Fruit fly (Drosophila melanogaster) whole organism, embryonic: ENCODE data around the gene Adgf-B.

Experiments
- Ada2b ChIP-seq: fragments of 200-800 bp; sonication (Bioruptor generic); IDR thresholded peaks from 2 replicates; pipeline ENCODE4 v1.3.6; 2022; ENCODE audit warnings: missing biosample characterization, missing genetic modification characterization
- BtbVII ChIP-seq: fragments of 200-800 bp; sonication (Bioruptor generic); optimal IDR thresholded peaks from 3 replicates; lab custom pipeline; 2017; ENCODE audit warnings: missing biosample characterization, mild to moderate bottlenecking, missing genetic modification characterization
- CG11093 ChIP-seq: fragments of 200-800 bp; sonication (Bioruptor generic); IDR thresholded peaks from 3 replicates; pipeline ENCODE4 v1.3.6; 2022; ENCODE audit warnings: missing biosample characterization, missing genetic modification characterization
- CG12299 ChIP-seq: fragments of 200-800 bp; sonication (Bioruptor generic); optimal IDR thresholded peaks from 2 replicates; lab custom pipeline; 2018; ENCODE audit warnings: missing biosample characterization, mild to moderate bottlenecking, missing genetic modification characterization
- CG13123 ChIP-seq: fragments of 200-800 bp; sonication (Bioruptor generic); optimal IDR thresholded peaks from 2 replicates; lab custom pipeline; 2016; ENCODE audit warnings: missing biosample characterization, missing genetic modification characterization
- CG14014 ChIP-seq: fragments of 200-800 bp; sonication (Bioruptor generic); IDR thresholded peaks from 2 replicates; pipeline ENCODE4 v1.3.6; 2022; ENCODE audit warnings: missing biosample characterization, missing genetic modification characterization
- CG14441 ChIP-seq: fragments of 200-800 bp; sonication (Bioruptor generic); IDR thresholded peaks from 2 replicates; pipeline ENCODE4 v1.3.6; 2022; ENCODE audit warnings: missing biosample characterization, missing genetic modification characterization
- CG14667 ChIP-seq: fragments of 200-800 bp; sonication (Bioruptor generic); IDR thresholded peaks from 2 replicates; pipeline ENCODE4 v1.3.6; 2022; ENCODE audit warnings: missing biosample characterization, missing genetic modification characterization
- CG15073 ChIP-seq: fragments of 200-800 bp; sonication (Bioruptor generic); optimal IDR thresholded peaks from 2 replicates; lab custom pipeline; 2016; ENCODE audit warnings: missing biosample characterization, missing genetic modification characterization
- CG17328 ChIP-seq: fragments of 200-800 bp; sonication (Bioruptor generic); IDR thresholded peaks from 2 replicates; pipeline ENCODE4 v1.3.6; 2022; ENCODE audit warnings: missing biosample characterization, missing genetic modification characterization
- CG17912 ChIP-seq: fragments of 200-800 bp; sonication (Bioruptor generic); optimal IDR thresholded peaks from 2 replicates; lab custom pipeline; 2018; ENCODE audit warnings: missing biosample characterization, mild to moderate bottlenecking, missing genetic modification characterization
- CG1792 ChIP-seq: fragments of 200-800 bp; sonication (Bioruptor generic); optimal IDR thresholded peaks from 2 replicates; lab custom pipeline; 2016; ENCODE audit warnings: missing biosample characterization, missing genetic modification characterization
- CG2889 ChIP-seq: fragments of 200-800 bp; sonication (Bioruptor generic); IDR thresholded peaks from 3 replicates; pipeline ENCODE4 v1.3.6; 2022; ENCODE audit warnings: missing biosample characterization, missing genetic modification characterization
- CG31224 ChIP-seq: fragments of 200-800 bp; sonication (Bioruptor generic); IDR thresholded peaks from 2 replicates; pipeline ENCODE4 v1.3.6; 2022; ENCODE audit warnings: missing biosample characterization, missing genetic modification characterization
- CG3163 ChIP-seq: fragments of 200-800 bp; sonication (Bioruptor generic); optimal IDR thresholded peaks from 3 replicates; lab custom pipeline; 2016; ENCODE audit warnings: missing biosample characterization, missing genetic modification characterization
- CG32772 ChIP-seq: fragments of 200-800 bp; sonication (Bioruptor generic); IDR thresholded peaks from 2 replicates; pipeline ENCODE4 v1.3.6; 2022; ENCODE audit warnings: missing biosample characterization, missing genetic modification characterization
- CG7556 ChIP-seq: fragments of 200-800 bp; sonication (Bioruptor generic); optimal IDR thresholded peaks from 2 replicates; lab custom pipeline; 2017; ENCODE audit warnings: missing biosample characterization, mild to moderate bottlenecking, missing genetic modification characterization
- CG8765 ChIP-seq: fragments of 200-800 bp; sonication (Bioruptor generic); IDR thresholded peaks from 2 replicates; pipeline ENCODE4 v1.3.6; 2022; ENCODE audit warnings: missing biosample characterization, missing genetic modification characterization
- CG9727 ChIP-seq: fragments of 200-800 bp; sonication (Bioruptor generic); optimal IDR thresholded peaks from 3 replicates; lab custom pipeline; 2017; ENCODE audit warnings: missing biosample characterization, mild to moderate bottlenecking, missing genetic modification characterization
- Camta ChIP-seq: fragments of 200-800 bp; sonication (Bioruptor generic); optimal IDR thresholded peaks from 2 replicates; lab custom pipeline; 2016; ENCODE audit warnings: missing biosample characterization, missing genetic modification characterization
- Dbx ChIP-seq: fragments of 200-800 bp; sonication (Bioruptor generic); IDR thresholded peaks from 3 replicates; pipeline ENCODE4 v1.3.6; 2022; ENCODE audit warnings: missing biosample characterization, missing genetic modification characterization
- Dek ChIP-seq: fragments of 200-800 bp; sonication (Bioruptor generic); optimal IDR thresholded peaks from 3 replicates; lab custom pipeline; 2019; ENCODE audit warnings: missing biosample characterization, mild to moderate bottlenecking, missing genetic modification characterization, moderate library complexity
- E2f2 ChIP-seq: fragments of 200-800 bp; sonication (Bioruptor generic); IDR thresholded peaks from 2 replicates; pipeline ENCODE4 v1.3.6; 2022; ENCODE audit warnings: missing biosample characterization, missing genetic modification characterization
- H2.0 ChIP-seq: fragments of 200-800 bp; sonication (Bioruptor generic); IDR thresholded peaks from 2 replicates; pipeline ENCODE4 v1.3.6; 2022; ENCODE audit warnings: missing biosample characterization, missing genetic modification characterization
- HmgZ ChIP-seq: fragments of 200-800 bp; sonication (Bioruptor generic); optimal IDR thresholded peaks from 2 replicates; lab custom pipeline; 2018; ENCODE audit warnings: missing biosample characterization, mild to moderate bottlenecking, missing genetic modification characterization
- Nf-YC ChIP-seq: fragments of 200-800 bp; optimal IDR thresholded peaks from 3 replicates; lab custom pipeline; 2019; ENCODE audit warnings: missing biosample characterization, mild to moderate bottlenecking, missing genetic modification characterization, moderate library complexity
- Oli ChIP-seq: fragments of 200-800 bp; sonication (Bioruptor generic); optimal IDR thresholded peaks from 2 replicates; lab custom pipeline; 2018; ENCODE audit warnings: missing biosample characterization, mild to moderate bottlenecking, missing genetic modification characterization, moderate library complexity
- Trl ChIP-seq, 3 experiments: fragments of >200 bp in 2 of 3; fragments of 200-800 bp in 1 of 3; sonication (Bioruptor generic) in 1 of 3; optimal IDR thresholded peaks; 2 replicates in 1 of 3; 3 replicates in 2 of 3; lab custom pipeline; 2016 to 2017; ENCODE audit warnings: missing biosample characterization in 1 of 3, missing genetic modification characterization in 1 of 3
- aop ChIP-seq: fragments of 200-800 bp; sonication (Bioruptor generic); IDR thresholded peaks from 2 replicates; pipeline ENCODE4 v1.3.6; 2022; ENCODE audit warnings: missing biosample characterization, missing genetic modification characterization
- cas ChIP-seq: fragments of 200-800 bp; sonication (Bioruptor generic); IDR thresholded peaks from 2 replicates; pipeline ENCODE4 v1.3.6; 2022; ENCODE audit warnings: missing biosample characterization, missing genetic modification characterization
- caup ChIP-seq: fragments of 200-800 bp; sonication (Bioruptor generic); optimal IDR thresholded peaks from 3 replicates; lab custom pipeline; 2017; ENCODE audit warnings: missing biosample characterization, mild to moderate bottlenecking, missing genetic modification characterization, moderate library complexity; ENCODE audit not compliant: severe bottlenecking
- chinmo ChIP-seq: fragments of 200-800 bp; sonication (Bioruptor generic); IDR thresholded peaks from 4 replicates; pipeline ENCODE4 v1.3.6; 2022; ENCODE audit warnings: missing biosample characterization, missing genetic modification characterization; ENCODE audit not compliant: partially characterized antibody
- eyg ChIP-seq: fragments of 200-800 bp; sonication (Bioruptor generic); optimal IDR thresholded peaks from 3 replicates; lab custom pipeline; 2016; ENCODE audit warnings: missing biosample characterization, missing genetic modification characterization
- fru ChIP-seq: fragments of >200 bp; optimal IDR thresholded peaks from 2 replicates; lab custom pipeline; 2017
- knrl ChIP-seq: fragments of 200-800 bp; sonication (Bioruptor generic); IDR thresholded peaks from 3 replicates; pipeline ENCODE4 v1.3.6; 2022; ENCODE audit warnings: missing biosample characterization, missing genetic modification characterization; ENCODE audit not compliant: partially characterized antibody
- nmo ChIP-seq: fragments of 200-800 bp; sonication (Bioruptor generic); optimal IDR thresholded peaks from 2 replicates; lab custom pipeline; 2018; ENCODE audit warnings: missing biosample characterization, mild to moderate bottlenecking, missing genetic modification characterization, moderate library complexity
- nom ChIP-seq: fragments of 200-800 bp; sonication (Bioruptor generic); optimal IDR thresholded peaks from 2 replicates; lab custom pipeline; 2017; ENCODE audit warnings: missing biosample characterization, missing genetic modification characterization, mild to moderate bottlenecking, moderate library complexity, missing genetic modification reagents
- p53 ChIP-seq: fragments of 200-800 bp; sonication (Bioruptor generic); optimal IDR thresholded peaks from 2 replicates; lab custom pipeline; 2016; ENCODE audit warnings: missing biosample characterization, missing genetic modification characterization
- phol ChIP-seq: fragments of 200-800 bp; sonication (Bioruptor generic); optimal IDR thresholded peaks from 3 replicates; lab custom pipeline; 2018; ENCODE audit warnings: missing biosample characterization, mild to moderate bottlenecking, missing genetic modification characterization, moderate library complexity
- row ChIP-seq: fragments of 200-800 bp; sonication (Bioruptor generic); IDR thresholded peaks from 3 replicates; pipeline ENCODE4 v1.3.6; 2022; ENCODE audit warnings: missing biosample characterization, missing genetic modification characterization
- sc ChIP-seq, 3 experiments: fragments of >200 bp in 2 of 3; fragments of 200-800 bp in 1 of 3; sonication (Bioruptor generic) in 1 of 3; optimal IDR thresholded peaks; 2 replicates in 2 of 3; 3 replicates in 1 of 3; lab custom pipeline; 2017; ENCODE audit warnings: mild to moderate bottlenecking in 1 of 3, missing biosample characterization in 1 of 3, missing genetic modification characterization in 1 of 3, missing genetic modification reagents in 1 of 3
- sens ChIP-seq: fragments of 200-800 bp; sonication (Bioruptor generic); peaks from one replicate; lab custom pipeline; 2016; ENCODE audit warnings: missing biosample characterization, missing genetic modification characterization
- sens-2 ChIP-seq: fragments of 200-800 bp; sonication (Bioruptor generic); IDR thresholded peaks from 2 replicates; pipeline ENCODE4 v1.3.6; 2022; ENCODE audit warnings: missing biosample characterization, missing genetic modification characterization
- tap ChIP-seq: fragments of 200-800 bp; optimal IDR thresholded peaks from 3 replicates; lab custom pipeline; 2019; ENCODE audit warnings: missing biosample characterization, mild to moderate bottlenecking, missing genetic modification characterization, moderate library complexity
- tll ChIP-seq, 2 experiments: fragments of 200-800 bp in 1 of 2; fragments of >200 bp in 1 of 2; sonication (Bioruptor generic) in 1 of 2; optimal IDR thresholded peaks; 2 replicates each; lab custom pipeline; 2017 to 2019; ENCODE audit warnings: missing biosample characterization in 2 of 2, missing genetic modification characterization in 2 of 2, mild to moderate bottlenecking in 1 of 2, moderate library complexity in 1 of 2
- usp ChIP-seq: fragments of >200 bp; optimal IDR thresholded peaks from 2 replicates; lab custom pipeline; 2017; ENCODE audit warnings: missing biosample characterization, missing genetic modification characterization
- zfh2 ChIP-seq: fragments of 200-800 bp; sonication (Bioruptor generic); optimal IDR thresholded peaks from 2 replicates; lab custom pipeline; 2016; ENCODE audit warnings: missing biosample characterization, missing genetic modification characterization

The Adgf-B gene

dm6 chr3L:17757156-17758083, 7.0 kb upstream of the Adgf-B start (continued):
- TF ChIP-seq BtbVII, result peak; percentile 67
- TF ChIP-seq CG14667, result peak; percentile 43; the same call in 1 of the 2 replicates
- TF ChIP-seq chinmo (GFP tag; lab: Robert Waterston, UW), result 0 out of 4 replicates have a peak, but pooled peaks have one; percentile 8
- peak; percentile 55 for TF ChIP-seq CG12299 (tag; lab: Kevin White, UChicago)
- TF ChIP-seq cas (GFP tag; lab: Robert Waterston, UW), result no peak
- TF ChIP-seq nom (GFP tag; lab: Kevin White, UChicago), result no peak
- TF ChIP-seq CG14441, result peak; percentile 42; the same call in 1 of the 2 replicates
- peak; percentile 48 for TF ChIP-seq H2.0 (GFP tag; lab: Robert Waterston, UW)
- peak; percentile 23 for TF ChIP-seq HmgZ (tag; lab: Kevin White, UChicago)
- no peak for TF ChIP-seq zfh2 (GFP tag; lab: Kevin White, UChicago)
- no peak for TF ChIP-seq Dek (tag; lab: Kevin White, UChicago)
- peak; percentile 55; the same call in 1 of the 2 replicates for TF ChIP-seq sens-2 (GFP tag; lab: Robert Waterston, UW)
- TF ChIP-seq CG17328 (GFP tag; lab: Robert Waterston, UW), result peak; percentile 62
- no peak for TF ChIP-seq sc (optimal IDR thresholded peaks at IDR 0.05; lab: Kevin White, UChicago)
- TF ChIP-seq sc (GFP tag; optimal IDR thresholded peaks at IDR 0.05; lab: Kevin White, UChicago), result peak; percentile 89
- no peak for TF ChIP-seq CG3163 (GFP tag; lab: Kevin White, UChicago)
- TF ChIP-seq tll (GFP tag; optimal IDR thresholded peaks at IDR 0.05; lab: Kevin White, UChicago), result no peak
- no peak for TF ChIP-seq caup (GFP tag; lab: Kevin White, UChicago)
- TF ChIP-seq CG7556, result peak; percentile 92
- TF ChIP-seq Camta, result peak; percentile 70
- TF ChIP-seq CG9727, result peak; percentile 93
- TF ChIP-seq Ada2b, result peak; percentile 37; the same call in 1 of the 2 replicates
- TF ChIP-seq aop (GFP tag; lab: Robert Waterston, UW), result no peak
- TF ChIP-seq CG17912 (GFP tag; lab: Kevin White, UChicago), result no peak
- TF ChIP-seq row, result peak; percentile 83
- peak; percentile 56 for TF ChIP-seq tap (tag; lab: Kevin White, UChicago)
- TF ChIP-seq phol (tag; lab: Kevin White, UChicago), result peak; percentile 92
- TF ChIP-seq CG1792 (GFP tag; lab: Kevin White, UChicago), result no peak
- TF ChIP-seq CG8765, result no peak; the same call in 1 of the 2 replicates
- no peak for TF ChIP-seq CG15073
- peak; percentile 98 for TF ChIP-seq sens (GFP tag; lab: Kevin White, UChicago)
- TF ChIP-seq CG11093 (GFP tag; lab: Robert Waterston, UW), result peak; percentile 75
- no peak for TF ChIP-seq CG2889 (GFP tag; lab: Robert Waterston, UW)
- no peak for TF ChIP-seq CG14014 (GFP tag; lab: Robert Waterston, UW)
- TF ChIP-seq nmo (GFP tag; lab: Kevin White, UChicago), result peak; percentile 94
- peak in 1 of 2 experiments; percentile 63 for TF ChIP-seq Trl (optimal IDR thresholded peaks at IDR 0.05; lab: Kevin White, UChicago)
- TF ChIP-seq Trl (GFP tag; optimal IDR thresholded peaks at IDR 0.05; lab: Kevin White, UChicago), result peak; percentile 56
- TF ChIP-seq p53 (GFP tag; lab: Kevin White, UChicago), result no peak
- peak; percentile 82 for TF ChIP-seq Oli (tag; lab: Kevin White, UChicago)
- no peak for TF ChIP-seq fru (lab: Kevin White, UChicago)
- peak; percentile 51; the same call in 1 of the 2 replicates for TF ChIP-seq E2f2
- TF ChIP-seq knrl (GFP tag; lab: Robert Waterston, UW), result no peak
- no peak for TF ChIP-seq Dbx
- TF ChIP-seq Nf-YC (tag; lab: Kevin White, UChicago), result no peak
- TF ChIP-seq usp (GFP tag; lab: Kevin White, UChicago), result no peak
- no peak for TF ChIP-seq CG31224 (GFP tag; lab: Robert Waterston, UW)
- peak; percentile 39 for TF ChIP-seq CG13123 (GFP tag; lab: Kevin White, UChicago)
- TF ChIP-seq CG32772 (GFP tag; lab: Robert Waterston, UW), result 0 out of 2 replicates have a peak, but pooled peaks have one; percentile 45
- no peak for TF ChIP-seq eyg (GFP tag; lab: Kevin White, UChicago)
